Worm (Caenorhabditis elegans): ENCODE data around the gene emc-2.

Gene emc-2

DNA sequence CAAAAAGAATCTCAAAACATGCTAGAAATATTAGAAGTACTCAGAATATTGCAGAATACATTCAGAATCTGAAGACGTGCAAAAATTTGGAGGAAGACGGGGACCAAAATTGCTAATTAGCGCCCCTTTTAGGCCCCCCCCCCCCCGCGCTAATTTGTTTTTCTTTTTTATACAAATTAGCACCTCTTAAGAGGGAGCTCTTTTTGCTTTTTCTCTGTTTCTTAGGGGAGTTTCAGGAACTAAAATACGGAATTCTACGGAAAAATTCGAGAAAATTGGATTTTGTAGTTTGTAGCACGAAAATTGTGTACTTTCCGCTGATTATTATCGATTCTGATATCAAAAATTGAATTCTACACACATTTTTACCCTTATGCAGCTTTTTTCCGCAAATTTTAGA, 4.4 kb downstream of the emc-2 start, which contains the start of gene glb-31:
glb-31 (minus strand) TSS at position 101 of the 400 bp plus-strand sequence.
- no peak for TF ChIP-seq sptf-1 (tag; optimal IDR thresholded peaks at IDR 0.05)
- TF ChIP-seq nhr-11 (tag; optimal IDR thresholded peaks at IDR 0.05) = no peak
- TF ChIP-seq ztf-4 (tag; optimal IDR thresholded peaks at IDR 0.05) = no peak
- TF ChIP-seq unc-98 (GFP tag; IDR thresholded peaks at IDR 0.05) = no peak
- TF ChIP-seq nhr-28 (tag; optimal IDR thresholded peaks at IDR 0.05) = no peak
- no peak for TF ChIP-seq lin-13 (GFP tag; optimal IDR thresholded peaks at IDR 0.05)
- TF ChIP-seq xbp-1 (tag; optimal IDR thresholded peaks at IDR 0.05) = no peak
- no peak for TF ChIP-seq tbx-2 (tag; optimal IDR thresholded peaks at IDR 0.05)
- no peak for TF ChIP-seq hlh-17 (GFP tag; optimal IDR thresholded peaks at IDR 0.05; ENCODE audit: borderline replicate concordance)
- no peak for TF ChIP-seq sup-37 (GFP tag; optimal IDR thresholded peaks at IDR 0.05)
- TF ChIP-seq vab-15 (tag; optimal IDR thresholded peaks at IDR 0.05) = no peak

DNA sequence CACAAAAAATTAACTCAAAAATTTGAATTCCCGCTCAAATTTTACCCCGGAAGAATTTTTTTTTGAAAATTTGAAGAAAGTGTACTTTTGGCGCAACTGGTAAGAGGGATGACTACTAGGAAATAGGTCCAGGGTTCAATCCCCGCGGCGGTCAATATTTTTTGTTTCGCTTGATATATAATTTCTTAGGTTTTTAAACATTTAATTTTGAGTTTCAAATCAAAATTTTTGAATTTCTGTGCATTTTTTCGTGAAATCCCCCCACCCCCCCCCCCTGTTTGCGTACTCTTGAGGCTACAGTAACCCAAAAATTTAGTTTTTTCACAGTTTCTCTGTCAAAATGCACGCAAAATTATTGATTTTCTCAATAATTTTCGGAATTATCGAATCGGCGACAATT, 7.8 kb downstream of the emc-2 start, which contains the start of gene Y57G7A.1:
Y57G7A.1 (plus strand) TSS at position 301 of the 400 bp plus-strand sequence.
- TF ChIP-seq lin-13 (GFP tag; optimal IDR thresholded peaks at IDR 0.05) = no peak
- TF ChIP-seq unc-130 (tag; optimal IDR thresholded peaks at IDR 0.05) = no peak
- TF ChIP-seq lin-14 (GFP tag; optimal IDR thresholded peaks at IDR 0.05) = no peak
- TF ChIP-seq zag-1 (tag; optimal IDR thresholded peaks at IDR 0.05) = no peak
- TF ChIP-seq elt-2 (tag; optimal IDR thresholded peaks at IDR 0.05) = no peak
- no peak for TF ChIP-seq sox-4 (tag; optimal IDR thresholded peaks at IDR 0.05)

DNA sequence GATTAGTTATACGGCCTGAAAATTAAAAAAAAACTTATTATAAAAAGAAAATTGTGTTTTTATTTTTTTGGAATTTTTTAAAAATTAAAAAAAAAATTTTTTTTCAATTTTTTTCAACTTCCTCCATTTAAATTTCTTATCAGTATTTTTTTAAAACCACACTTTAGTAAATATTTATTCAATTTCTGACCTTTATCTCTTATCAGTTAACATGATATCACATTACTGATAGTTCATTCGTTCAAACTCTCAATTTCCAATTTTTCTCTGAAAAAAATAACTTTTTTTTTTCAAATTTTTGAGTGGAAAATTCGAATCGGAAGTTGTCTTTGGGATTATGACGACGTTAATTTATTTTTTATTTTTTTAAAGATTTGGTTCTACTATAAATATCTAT, 8.2 kb downstream of the emc-2 start:
- TF ChIP-seq elt-2 (tag; optimal IDR thresholded peaks at IDR 0.05) = peak; percentile 46
- peak; percentile 5 for TF ChIP-seq nhr-85 (tag)
- TF ChIP-seq rnt-1 (tag; optimal IDR thresholded peaks at IDR 0.05) = no peak
- no peak for TF ChIP-seq nhr-20 (tag; optimal IDR thresholded peaks at IDR 0.05)
- TF ChIP-seq C16A3.4 (tag; optimal IDR thresholded peaks at IDR 0.05) = no peak
- TF ChIP-seq tbx-2 (tag; optimal IDR thresholded peaks at IDR 0.05) = no peak
- no peak for TF ChIP-seq nhr-76 (tag; optimal IDR thresholded peaks at IDR 0.05)
- TF ChIP-seq aly-2 (tag; optimal IDR thresholded peaks at IDR 0.05) = no peak
- no peak for TF ChIP-seq isw-1 (GFP tag; IDR thresholded peaks at IDR 0.05)
- TF ChIP-seq sup-37 (GFP tag; optimal IDR thresholded peaks at IDR 0.05) = no peak
- no peak for TF ChIP-seq pax-3 (tag; optimal IDR thresholded peaks at IDR 0.05)

DNA sequence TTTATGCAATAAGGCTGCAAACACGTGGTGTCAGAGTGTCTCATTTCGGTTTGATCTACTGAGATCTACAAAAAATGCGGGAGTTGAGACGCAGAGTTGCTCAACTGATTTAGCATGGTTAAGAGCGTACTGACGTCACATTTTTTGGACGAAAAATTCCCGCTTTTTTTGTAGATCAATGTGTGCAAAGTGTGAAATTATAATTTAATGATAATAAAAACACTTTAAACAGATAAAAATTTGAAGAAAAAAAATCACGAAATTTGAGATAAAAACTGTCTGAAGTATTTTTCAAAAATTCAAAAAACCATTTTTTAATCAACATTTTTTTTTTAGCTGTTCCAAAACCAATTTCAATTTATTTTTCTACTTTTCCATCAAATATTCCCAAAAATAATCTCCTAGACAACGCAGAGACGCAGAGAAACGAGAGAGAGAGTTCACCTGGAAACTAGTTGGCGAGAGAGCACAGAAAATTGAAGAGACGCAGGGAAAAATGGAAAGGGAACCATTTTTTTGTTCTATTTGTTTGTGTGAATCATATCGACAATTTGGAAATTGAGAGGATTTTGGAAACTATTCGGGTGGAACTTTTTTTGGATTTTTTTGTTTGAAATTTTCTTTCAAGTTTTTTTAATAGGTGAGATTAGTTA, 8.8 kb downstream of the emc-2 start:
- peak; percentile 33 for TF ChIP-seq efl-1 (optimal IDR thresholded peaks at IDR 0.05)
- peak; percentile 5 to 80 for TF ChIP-seq efl-1 (GFP tag; optimal IDR thresholded peaks at IDR 0.05 in 1 of 2)
- TF ChIP-seq mep-1 (tag; optimal IDR thresholded peaks at IDR 0.05) = peak; percentile 14
- TF ChIP-seq zip-4 (GFP tag; optimal IDR thresholded peaks at IDR 0.05) = no peak
- TF ChIP-seq skn-1 (tag; optimal IDR thresholded peaks at IDR 0.05) = no peak
- no peak for TF ChIP-seq pax-3 (tag; optimal IDR thresholded peaks at IDR 0.05)
- TF ChIP-seq unc-86 (tag; optimal IDR thresholded peaks at IDR 0.05) = no peak
- TF ChIP-seq nhr-76 (tag; optimal IDR thresholded peaks at IDR 0.05) = no peak
- no peak for TF ChIP-seq F16B12.6 (tag; optimal IDR thresholded peaks at IDR 0.05)
- no peak for TF ChIP-seq unc-62 (GFP tag; optimal IDR thresholded peaks at IDR 0.05)
- TF ChIP-seq fos-1 (tag; optimal IDR thresholded peaks at IDR 0.05) = peak; percentile 12
- TF ChIP-seq ceh-8 (GFP tag; optimal IDR thresholded peaks at IDR 0.05) = no peak
- TF ChIP-seq ces-1 (GFP tag; optimal IDR thresholded peaks at IDR 0.05) = no peak
- TF ChIP-seq swsn-7 (tag; optimal IDR thresholded peaks at IDR 0.05) = peak; percentile 23
- TF ChIP-seq lin-14 (GFP tag; optimal IDR thresholded peaks at IDR 0.05) = peak; percentile 51
- TF ChIP-seq lsy-2 (tag; optimal IDR thresholded peaks at IDR 0.05) = peak in 1 of 2 experiments; percentile 15
- TF ChIP-seq nhr-84 (tag; optimal IDR thresholded peaks at IDR 0.05) = no peak
- peak; percentile 1 for TF ChIP-seq nhr-71 (tag; optimal IDR thresholded peaks at IDR 0.05)
- peak; percentile 71 for TF ChIP-seq grh-1 (GFP tag; IDR thresholded peaks at IDR 0.05)
- TF ChIP-seq sox-4 (tag; optimal IDR thresholded peaks at IDR 0.05) = no peak

Measured in whole organism, L1 larva.